Fruit fly (Drosophila melanogaster) whole organism, embryonic: ENCODE measurements around the gene Clc.

Experiments
- CG10431 ChIP-seq: fragments of 200-800 bp; sonication (Bioruptor generic); optimal IDR thresholded peaks from 3 replicates; lab custom pipeline; 2018; ENCODE audit warnings: missing biosample characterization, mild to moderate bottlenecking, missing genetic modification characterization
- CG14014 ChIP-seq: fragments of 200-800 bp; sonication (Bioruptor generic); IDR thresholded peaks from 2 replicates; pipeline ENCODE4 v1.3.6; 2022; ENCODE audit warnings: missing biosample characterization, missing genetic modification characterization
- CG14050 ChIP-seq: fragments of 200-800 bp; sonication (Bioruptor generic); IDR thresholded peaks from 3 replicates; pipeline ENCODE4 v1.3.6; 2022; ENCODE audit warnings: missing biosample characterization, missing genetic modification characterization
- CG14667 ChIP-seq: fragments of 200-800 bp; sonication (Bioruptor generic); IDR thresholded peaks from 2 replicates; pipeline ENCODE4 v1.3.6; 2022; ENCODE audit warnings: missing biosample characterization, missing genetic modification characterization
- CG1529 ChIP-seq: fragments of 200-800 bp; sonication (Bioruptor generic); optimal IDR thresholded peaks from 3 replicates; lab custom pipeline; 2018; ENCODE audit warnings: missing biosample characterization, missing genetic modification characterization
- CG17829 ChIP-seq: fragments of 200-800 bp; optimal IDR thresholded peaks from 2 replicates; lab custom pipeline; 2019; ENCODE audit warnings: missing biosample characterization, mild to moderate bottlenecking, missing genetic modification characterization, moderate library complexity
- CG18476 ChIP-seq: fragments of 200-800 bp; sonication (Bioruptor generic); optimal IDR thresholded peaks from 2 replicates; lab custom pipeline; 2016; ENCODE audit warnings: missing biosample characterization, mild to moderate bottlenecking, missing genetic modification characterization
- CG30020 ChIP-seq: fragments of 200-800 bp; optimal IDR thresholded peaks from 2 replicates; lab custom pipeline; 2019; ENCODE audit warnings: missing biosample characterization, mild to moderate bottlenecking, missing genetic modification characterization, moderate library complexity
- CG31441 ChIP-seq: fragments of 200-800 bp; sonication (Bioruptor generic); IDR thresholded peaks from 2 replicates; pipeline ENCODE4 v1.3.6; 2022; ENCODE audit warnings: missing biosample characterization, missing genetic modification characterization
- CG3847 ChIP-seq: fragments of 200-800 bp; sonication (Bioruptor generic); IDR thresholded peaks from 2 replicates; pipeline ENCODE4 v1.3.6; 2022; ENCODE audit warnings: missing biosample characterization, missing genetic modification characterization
- CG42726 ChIP-seq: fragments of 200-800 bp; sonication (Bioruptor generic); IDR thresholded peaks from 2 replicates; pipeline ENCODE4 v1.3.6; 2022; ENCODE audit warnings: missing biosample characterization, missing genetic modification characterization; ENCODE audit not compliant: partially characterized antibody
- CG5180 ChIP-seq: fragments of 200-800 bp; sonication (Bioruptor generic); optimal IDR thresholded peaks from 3 replicates; lab custom pipeline; 2017; ENCODE audit warnings: missing biosample characterization, missing genetic modification characterization, mild to moderate bottlenecking, moderate library complexity, missing genetic modification reagents
- CG5245 ChIP-seq: fragments of 200-800 bp; sonication (Bioruptor generic); optimal IDR thresholded peaks from 3 replicates; lab custom pipeline; 2016; ENCODE audit warnings: missing biosample characterization, missing genetic modification characterization
- CG6654 ChIP-seq: fragments of 200-800 bp; sonication (Bioruptor generic); optimal IDR thresholded peaks from 2 replicates; lab custom pipeline; 2017; ENCODE audit warnings: missing biosample characterization, mild to moderate bottlenecking, missing genetic modification characterization
- CG6854 ChIP-seq: fragments of 200-800 bp; sonication (Bioruptor generic); optimal IDR thresholded peaks from 3 replicates; lab custom pipeline; 2017; ENCODE audit warnings: missing biosample characterization, mild to moderate bottlenecking, missing genetic modification characterization
- CG7556 ChIP-seq: fragments of 200-800 bp; sonication (Bioruptor generic); optimal IDR thresholded peaks from 2 replicates; lab custom pipeline; 2017; ENCODE audit warnings: missing biosample characterization, mild to moderate bottlenecking, missing genetic modification characterization
- CG7928 ChIP-seq: fragments of 200-800 bp; sonication (Bioruptor generic); optimal IDR thresholded peaks from 2 replicates; lab custom pipeline; 2017; ENCODE audit warnings: missing biosample characterization, mild to moderate bottlenecking, missing genetic modification characterization
- CG9876 ChIP-seq: fragments of 200-800 bp; sonication (Bioruptor generic); optimal IDR thresholded peaks from 2 replicates; lab custom pipeline; 2016; ENCODE audit warnings: missing biosample characterization, missing genetic modification characterization
- Drgx ChIP-seq: fragments of 200-800 bp; sonication (Bioruptor generic); IDR thresholded peaks from 2 replicates; pipeline ENCODE4 v1.3.6; 2022; ENCODE audit warnings: missing biosample characterization, missing genetic modification characterization
- E2f2 ChIP-seq: fragments of 200-800 bp; sonication (Bioruptor generic); IDR thresholded peaks from 2 replicates; pipeline ENCODE4 v1.3.6; 2022; ENCODE audit warnings: missing biosample characterization, missing genetic modification characterization
- Elba2 ChIP-seq: fragments of 200-800 bp; sonication (Bioruptor generic); optimal IDR thresholded peaks from 3 replicates; lab custom pipeline; 2016; ENCODE audit warnings: missing biosample characterization, missing genetic modification characterization
- Fer1 ChIP-seq: fragments of 200-800 bp; sonication (Bioruptor generic); optimal IDR thresholded peaks from 2 replicates; lab custom pipeline; 2017; ENCODE audit warnings: missing biosample characterization, mild to moderate bottlenecking, missing genetic modification characterization
- Med ChIP-seq: fragments of 200-800 bp; sonication (Bioruptor generic); peaks from one replicate; lab custom pipeline; 2016; ENCODE audit warnings: missing biosample characterization, missing genetic modification characterization, mild to moderate bottlenecking, inconsistent platforms, moderate library complexity
- Nf-YA ChIP-seq: fragments of 200-800 bp; sonication (Bioruptor generic); IDR thresholded peaks from 2 replicates; pipeline ENCODE4 v1.3.6; 2022; ENCODE audit warnings: missing biosample characterization, missing genetic modification characterization
- Nf-YB ChIP-seq: fragments of 200-800 bp; sonication (Bioruptor generic); optimal IDR thresholded peaks from 3 replicates; lab custom pipeline; 2019; ENCODE audit warnings: missing biosample characterization, mild to moderate bottlenecking, missing genetic modification characterization, moderate library complexity
- Oli ChIP-seq: fragments of 200-800 bp; sonication (Bioruptor generic); optimal IDR thresholded peaks from 2 replicates; lab custom pipeline; 2018; ENCODE audit warnings: missing biosample characterization, mild to moderate bottlenecking, missing genetic modification characterization, moderate library complexity
- Opbp ChIP-seq: fragments of 200-800 bp; sonication (Bioruptor generic); IDR thresholded peaks from 3 replicates; pipeline ENCODE4 v1.3.6; 2022; ENCODE audit warnings: missing biosample characterization, missing genetic modification characterization; ENCODE audit not compliant: partially characterized antibody
- Ptx1 ChIP-seq: fragments of 200-800 bp; sonication (Bioruptor generic); IDR thresholded peaks from 2 replicates; pipeline ENCODE4 v1.3.6; 2022; ENCODE audit warnings: missing biosample characterization, missing genetic modification characterization
- Rfx ChIP-seq: fragments of 200-800 bp; sonication (Bioruptor generic); IDR thresholded peaks from 2 replicates; pipeline ENCODE4 v1.3.6; 2022; ENCODE audit warnings: missing biosample characterization, missing genetic modification characterization
- Six4 ChIP-seq: fragments of 200-800 bp; sonication (Bioruptor generic); optimal IDR thresholded peaks from 2 replicates; lab custom pipeline; 2016; ENCODE audit warnings: missing biosample characterization, missing genetic modification characterization
- Trl ChIP-seq, 3 experiments: fragments of >200 bp in 2 of 3; fragments of 200-800 bp in 1 of 3; sonication (Bioruptor generic) in 1 of 3; optimal IDR thresholded peaks; 2 replicates in 1 of 3; 3 replicates in 2 of 3; lab custom pipeline; 2016 to 2017; ENCODE audit warnings: missing biosample characterization in 1 of 3, missing genetic modification characterization in 1 of 3
- YL-1 ChIP-seq: fragments of 200-800 bp; sonication (Bioruptor generic); optimal IDR thresholded peaks from 3 replicates; lab custom pipeline; 2017; ENCODE audit warnings: missing biosample characterization, mild to moderate bottlenecking, missing genetic modification characterization
- bbx ChIP-seq: fragments of 200-800 bp; sonication (Bioruptor generic); IDR thresholded peaks from 2 replicates; pipeline ENCODE4 v1.3.6; 2022; ENCODE audit warnings: missing biosample characterization, missing genetic modification characterization; ENCODE audit not compliant: partially characterized antibody
- bsh ChIP-seq, 2 experiments: fragments of 200-800 bp; sonication (Bioruptor generic); optimal IDR thresholded peaks; 2 replicates each; lab custom pipeline; 2017 to 2018; ENCODE audit warnings: mild to moderate bottlenecking in 2 of 2, missing biosample characterization in 2 of 2, missing genetic modification characterization in 2 of 2, moderate library complexity in 1 of 2
- chinmo ChIP-seq: fragments of 200-800 bp; sonication (Bioruptor generic); IDR thresholded peaks from 4 replicates; pipeline ENCODE4 v1.3.6; 2022; ENCODE audit warnings: missing biosample characterization, missing genetic modification characterization; ENCODE audit not compliant: partially characterized antibody
- chm ChIP-seq: fragments of 200-800 bp; sonication (Bioruptor generic); IDR thresholded peaks from 2 replicates; pipeline ENCODE4 v1.3.6; 2022; ENCODE audit warnings: missing biosample characterization, missing genetic modification characterization
- corto ChIP-seq: fragments of 200-800 bp; sonication (Bioruptor generic); optimal IDR thresholded peaks from 2 replicates; lab custom pipeline; 2016; ENCODE audit warnings: missing biosample characterization, mild to moderate bottlenecking, missing genetic modification characterization, moderate library complexity
- gsb-n ChIP-seq: fragments of 200-800 bp; sonication (Bioruptor generic); optimal IDR thresholded peaks from 3 replicates; lab custom pipeline; 2018; ENCODE audit warnings: missing biosample characterization, mild to moderate bottlenecking, missing genetic modification characterization
- hbn ChIP-seq: fragments of 200-800 bp; sonication (Bioruptor generic); IDR thresholded peaks from 2 replicates; pipeline ENCODE4 v1.3.6; 2022; ENCODE audit warnings: missing biosample characterization, missing genetic modification characterization; ENCODE audit not compliant: partially characterized antibody
- jigr1 ChIP-seq: fragments of 200-800 bp; sonication (Bioruptor generic); IDR thresholded peaks from 3 replicates; pipeline ENCODE4 v1.3.6; 2022; ENCODE audit warnings: missing biosample characterization, missing genetic modification characterization
- lab ChIP-seq: fragments of 200-800 bp; sonication (Bioruptor generic); optimal IDR thresholded peaks from 3 replicates; lab custom pipeline; 2017; ENCODE audit warnings: missing biosample characterization, missing genetic modification characterization, mild to moderate bottlenecking, moderate library complexity, missing genetic modification reagents
- luna ChIP-seq: fragments of 200-800 bp; sonication (Bioruptor generic); optimal IDR thresholded peaks from 2 replicates; lab custom pipeline; 2016; ENCODE audit warnings: missing biosample characterization, missing genetic modification characterization
- nmo ChIP-seq: fragments of 200-800 bp; sonication (Bioruptor generic); optimal IDR thresholded peaks from 2 replicates; lab custom pipeline; 2018; ENCODE audit warnings: missing biosample characterization, mild to moderate bottlenecking, missing genetic modification characterization, moderate library complexity
- nom ChIP-seq: fragments of 200-800 bp; sonication (Bioruptor generic); optimal IDR thresholded peaks from 2 replicates; lab custom pipeline; 2017; ENCODE audit warnings: missing biosample characterization, missing genetic modification characterization, mild to moderate bottlenecking, moderate library complexity, missing genetic modification reagents
- org-1 ChIP-seq: fragments of 200-800 bp; sonication (Bioruptor generic); optimal IDR thresholded peaks from 2 replicates; lab custom pipeline; 2017; ENCODE audit warnings: missing biosample characterization, missing genetic modification characterization
- sd ChIP-seq: fragments of 200-800 bp; sonication (Bioruptor generic); optimal IDR thresholded peaks from 3 replicates; lab custom pipeline; 2018; ENCODE audit warnings: missing biosample characterization, mild to moderate bottlenecking, missing genetic modification characterization, moderate library complexity
- sens-2 ChIP-seq: fragments of 200-800 bp; sonication (Bioruptor generic); IDR thresholded peaks from 2 replicates; pipeline ENCODE4 v1.3.6; 2022; ENCODE audit warnings: missing biosample characterization, missing genetic modification characterization
- sim ChIP-seq: fragments of 200-800 bp; sonication (Bioruptor generic); IDR thresholded peaks from 2 replicates; pipeline ENCODE4 v1.3.6; 2022; ENCODE audit warnings: missing biosample characterization, missing genetic modification characterization
- stwl ChIP-seq: fragments of 200-800 bp; sonication (Bioruptor generic); optimal IDR thresholded peaks from 3 replicates; lab custom pipeline; 2018; ENCODE audit warnings: missing biosample characterization, mild to moderate bottlenecking, missing genetic modification characterization, moderate library complexity
- usp ChIP-seq: fragments of >200 bp; optimal IDR thresholded peaks from 2 replicates; lab custom pipeline; 2017; ENCODE audit warnings: missing biosample characterization, missing genetic modification characterization
- zfh2 ChIP-seq: fragments of 200-800 bp; sonication (Bioruptor generic); optimal IDR thresholded peaks from 2 replicates; lab custom pipeline; 2016; ENCODE audit warnings: missing biosample characterization, missing genetic modification characterization

The Clc gene

DNA sequence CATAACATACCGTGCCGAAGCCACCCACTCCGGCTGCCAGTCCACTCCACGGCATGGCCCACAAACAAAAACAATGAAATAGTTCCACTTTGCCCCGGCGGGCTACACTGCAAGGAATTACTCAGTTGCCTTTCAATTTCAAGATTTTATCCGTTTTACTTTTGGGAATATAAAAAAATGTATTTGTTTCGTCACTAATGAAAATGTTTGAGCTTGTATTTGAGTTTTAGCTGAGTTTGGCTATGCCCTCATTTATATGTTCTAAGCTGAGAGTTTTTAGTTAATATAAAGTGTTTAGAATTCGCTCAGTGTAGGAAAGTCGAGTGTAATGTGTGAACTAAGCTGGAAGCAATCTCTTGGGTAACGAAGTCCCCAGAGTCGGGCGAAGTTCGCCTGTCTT, 35.8 kb downstream of the Clc start (continued):
- TF ChIP-seq sim (GFP tag; lab: Robert Waterston, UW) (no peak), Med (no peak), CG17829 (tag; lab: Kevin White, UChicago) (no peak), lab (GFP tag; lab: Kevin White, UChicago) (peak; percentile 71), CG7556 (peak; percentile 69), gsb-n (tag; lab: Kevin White, UChicago) (no peak), Trl (optimal IDR thresholded peaks at IDR 0.05; lab: Kevin White, UChicago) (no peak), Trl (GFP tag; optimal IDR thresholded peaks at IDR 0.05; lab: Kevin White, UChicago) (peak; percentile 16), CG18476 (GFP tag; lab: Kevin White, UChicago) (peak; percentile 37), luna (GFP tag; lab: Kevin White, UChicago) (no peak), jigr1 (GFP tag; lab: Robert Waterston, UW) (no peak), Nf-YA (GFP tag; lab: Robert Waterston, UW) (no peak), sens-2 (GFP tag; lab: Robert Waterston, UW) (no peak), CG42726 (GFP tag; lab: Robert Waterston, UW) (no peak), CG3847 (GFP tag; lab: Robert Waterston, UW) (no peak), bbx (GFP tag; lab: Robert Waterston, UW) (no peak), CG6854 (peak; percentile 15), zfh2 (GFP tag; lab: Kevin White, UChicago) (peak; percentile 27), CG6654 (GFP tag; lab: Kevin White, UChicago) (no peak), Fer1 (GFP tag; lab: Kevin White, UChicago) (no peak), CG1529 (no peak), corto (no peak), usp (GFP tag; lab: Kevin White, UChicago) (no peak), CG5245 (no peak), Six4 (GFP tag; lab: Kevin White, UChicago) (no peak), nmo (GFP tag; lab: Kevin White, UChicago) (peak; percentile 12), Elba2 (GFP tag; lab: Kevin White, UChicago) (no peak), sd (tag; lab: Kevin White, UChicago) (no peak), nom (GFP tag; lab: Kevin White, UChicago) (no peak), CG7928 (GFP tag; lab: Kevin White, UChicago) (no peak), hbn (GFP tag; lab: Robert Waterston, UW) (no peak), CG10431 (GFP tag; lab: Kevin White, UChicago) (no peak), chinmo (GFP tag; lab: Robert Waterston, UW) (no peak), CG14014 (GFP tag; lab: Robert Waterston, UW) (peak; percentile 36; the same call in 1 of the 2 replicates), Oli (tag; lab: Kevin White, UChicago) (peak; percentile 47), org-1 (peak; percentile 20), Rfx (GFP tag; lab: Robert Waterston, UW) (peak; percentile 52), Nf-YB (GFP tag; lab: Kevin White, UChicago) (no peak), CG14667 (GFP tag; lab: Robert Waterston, UW) (no peak; the same call in 1 of the 2 replicates), CG5180 (GFP tag; lab: Kevin White, UChicago) (no peak), chm (no peak), YL-1 (no peak), E2f2 (no peak), CG30020 (tag; lab: Kevin White, UChicago) (no peak), Opbp (no peak), bsh (GFP tag; optimal IDR thresholded peaks at IDR 0.05; lab: Kevin White, UChicago) (no peak), Ptx1 (GFP tag; lab: Robert Waterston, UW) (peak; percentile 64), CG31441 (GFP tag; lab: Robert Waterston, UW) (peak; percentile 43; the same call in 1 of the 2 replicates), CG9876 (GFP tag; lab: Kevin White, UChicago) (no peak), Drgx (GFP tag; lab: Robert Waterston, UW) (no peak), stwl (tag; lab: Kevin White, UChicago) (no peak), CG14050 (no peak; the same call in 2 of the 3 replicates)
